Worm (Caenorhabditis elegans): ENCODE results near the gene ins-23.

ins-23 gene

DNA sequence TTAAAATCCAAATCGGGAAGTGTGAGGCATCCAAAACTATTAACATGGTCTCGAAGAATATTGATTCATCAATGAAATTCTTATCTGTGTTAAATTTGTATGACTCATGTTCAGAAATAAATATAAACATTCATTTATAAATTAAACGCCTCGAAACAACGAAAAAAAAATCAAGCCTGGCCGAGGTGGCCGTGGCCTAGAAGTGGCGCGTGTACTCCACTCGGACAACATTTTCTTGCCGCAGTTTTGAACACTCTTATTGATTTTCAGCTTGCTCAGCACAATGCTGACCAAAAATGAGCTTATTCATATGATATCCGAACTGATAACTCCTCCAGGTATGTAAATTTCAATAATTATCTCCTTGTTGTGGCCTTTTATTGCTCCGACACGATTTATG is 36.1 kb downstream of the ins-23 start, which contains the start of gene ekl-6:
Gene ekl-6, plus strand, starts transcription at position 265 of the 400 bp plus-strand sequence.
- TF ChIP-seq ceh-48 (tag; optimal IDR thresholded peaks at IDR 0.05) (peak; percentile 42), sdc-2 (tag; optimal IDR thresholded peaks at IDR 0.05) (peak; percentile 16), lin-11 (tag; optimal IDR thresholded peaks at IDR 0.05) (no peak), pax-1 (tag; optimal IDR thresholded peaks at IDR 0.05) (no peak), syd-9 (tag; optimal IDR thresholded peaks at IDR 0.05) (no peak), pha-4 (tag; optimal IDR thresholded peaks at IDR 0.05) (no peak), hlh-13 (GFP tag; optimal IDR thresholded peaks at IDR 0.05) (no peak), madf-2 (tag; optimal IDR thresholded peaks at IDR 0.05) (no peak), ceh-22 (tag; optimal IDR thresholded peaks at IDR 0.05) (no peak), ceh-31 (tag; optimal IDR thresholded peaks at IDR 0.05) (peak; percentile 85), ztf-16 (tag; optimal IDR thresholded peaks at IDR 0.05) (no peak), elt-2 (tag; optimal IDR thresholded peaks at IDR 0.05) (peak; percentile 53), T23F11.4 (GFP tag; optimal IDR thresholded peaks at IDR 0.05) (no peak), pros-1 (tag; optimal IDR thresholded peaks at IDR 0.05) (no peak), ceh-9 (tag; optimal IDR thresholded peaks at IDR 0.05) (no peak), ceh-19 (GFP tag; optimal IDR thresholded peaks at IDR 0.05) (no peak), unc-55 (GFP tag; optimal IDR thresholded peaks at IDR 0.05) (no peak), fax-1 (tag; optimal IDR thresholded peaks at IDR 0.05) (peak; percentile 11), lim-6 (tag; optimal IDR thresholded peaks at IDR 0.05) (no peak), unc-42 (tag; optimal IDR thresholded peaks at IDR 0.05) (no peak), ets-4 (tag; optimal IDR thresholded peaks at IDR 0.05) (peak; percentile 74), ceh-30 (tag; optimal IDR thresholded peaks at IDR 0.05) (no peak), F13H6.1 (tag; optimal IDR thresholded peaks at IDR 0.05) (peak; percentile 40), unc-3 (GFP tag; conservative IDR thresholded peaks at IDR 0.05) (no peak), unc-3 (tag; optimal IDR thresholded peaks at IDR 0.05) (no peak), elt-4 (tag; optimal IDR thresholded peaks at IDR 0.05) (no peak), fkh-10 (GFP tag; optimal IDR thresholded peaks at IDR 0.05) (no peak), ceh-45 (GFP tag; IDR thresholded peaks at IDR 0.05) (no peak), nhr-232 (tag; optimal IDR thresholded peaks at IDR 0.05) (no peak), ceh-2 (tag; optimal IDR thresholded peaks at IDR 0.05) (peak; percentile 90), hlh-30 (tag; optimal IDR thresholded peaks at IDR 0.05; ENCODE audit: insufficient read depth) (no peak), C38D4.7 (GFP tag; optimal IDR thresholded peaks at IDR 0.05) (no peak), pat-9 (tag; optimal IDR thresholded peaks at IDR 0.05) (no peak), ttx-3 (tag; optimal IDR thresholded peaks at IDR 0.05) (no peak), zip-5 (tag; optimal IDR thresholded peaks at IDR 0.05) (peak; percentile 79), rnt-1 (tag; optimal IDR thresholded peaks at IDR 0.05) (peak; percentile 15), nhr-11 (tag; optimal IDR thresholded peaks at IDR 0.05) (no peak), dmd-4 (tag; optimal IDR thresholded peaks at IDR 0.05; ENCODE audit: borderline replicate concordance) (no peak), K02D7.2 (tag; optimal IDR thresholded peaks at IDR 0.05) (no peak), ceh-14 (tag; optimal IDR thresholded peaks at IDR 0.05) (peak; percentile 21), Y22D7AL.16 (tag; optimal IDR thresholded peaks at IDR 0.05) (no peak), C08G9.2 (tag; optimal IDR thresholded peaks at IDR 0.05) (peak; percentile 84), hlh-6 (tag; optimal IDR thresholded peaks at IDR 0.05) (no peak), ceh-6 (GFP tag; optimal IDR thresholded peaks at IDR 0.05) (no peak), pag-3 (tag; optimal IDR thresholded peaks at IDR 0.05; ENCODE audit: borderline replicate concordance) (no peak), ceh-24 (tag; optimal IDR thresholded peaks at IDR 0.05) (no peak), che-1 (tag; optimal IDR thresholded peaks at IDR 0.05) (no peak), ref-2 (tag; optimal IDR thresholded peaks at IDR 0.05) (peak; percentile 76), tbx-7 (tag; optimal IDR thresholded peaks at IDR 0.05) (peak; percentile 83), fkh-6 (tag; optimal IDR thresholded peaks at IDR 0.05) (no peak), npax-4 (tag; optimal IDR thresholded peaks at IDR 0.05) (no peak), gmeb-2 (tag; optimal IDR thresholded peaks at IDR 0.05) (no peak), tbx-2 (tag; optimal IDR thresholded peaks at IDR 0.05) (peak; percentile 86), K09A11.1 (tag; optimal IDR thresholded peaks at IDR 0.05; ENCODE audit: insufficient read depth) (no peak)

Data from whole organism, late embryonic.